Fruit fly (Drosophila melanogaster) whole organism, prepupa: Measurements from ENCODE around the gene CG13917.

Source experiments
- CG10631 ChIP-seq: fragments of 200-800 bp; sonication (Bioruptor generic); optimal IDR thresholded peaks from 2 replicates; lab custom pipeline; 2016; ENCODE audit warnings: missing biosample characterization, missing genetic modification characterization
- CG10669 ChIP-seq: fragments of 200-800 bp; sonication (Bioruptor generic); optimal IDR thresholded peaks from 3 replicates; lab custom pipeline; 2018; ENCODE audit warnings: missing biosample characterization, mild to moderate bottlenecking, missing genetic modification characterization, moderate library complexity
- CG32006 ChIP-seq: fragments of 200-800 bp; sonication (Bioruptor generic); optimal IDR thresholded peaks from 3 replicates; lab custom pipeline; 2017; ENCODE audit warnings: missing biosample characterization, mild to moderate bottlenecking, missing genetic modification characterization
- CG7368 ChIP-seq: fragments of 200-800 bp; sonication (Bioruptor generic); optimal IDR thresholded peaks from 3 replicates; lab custom pipeline; 2016; ENCODE audit warnings: missing biosample characterization, missing genetic modification characterization
- Hr4 ChIP-seq: fragments of 200-800 bp; sonication (Bioruptor generic); optimal IDR thresholded peaks from 3 replicates; lab custom pipeline; 2016; ENCODE audit warnings: missing biosample characterization, missing genetic modification characterization
- Sox102F ChIP-seq: fragments of 200-800 bp; sonication (Bioruptor generic); optimal IDR thresholded peaks from 2 replicates; lab custom pipeline; 2016; ENCODE audit warnings: missing biosample characterization, mild to moderate bottlenecking, missing genetic modification characterization
- Sox15 ChIP-seq: fragments of 200-800 bp; sonication (Bioruptor generic); optimal IDR thresholded peaks from 3 replicates; lab custom pipeline; 2016; ENCODE audit warnings: missing biosample characterization, missing genetic modification characterization
- achi ChIP-seq: fragments of 200-800 bp; sonication (Bioruptor generic); optimal IDR thresholded peaks from 3 replicates; lab custom pipeline; 2016; ENCODE audit warnings: missing biosample characterization, missing genetic modification characterization
- acj6 ChIP-seq: fragments of 200-800 bp; sonication (Bioruptor generic); optimal IDR thresholded peaks from 3 replicates; lab custom pipeline; 2016; ENCODE audit warnings: missing biosample characterization, missing genetic modification characterization
- fkh ChIP-seq: fragments of 200-800 bp; sonication (Bioruptor generic); optimal IDR thresholded peaks from 3 replicates; lab custom pipeline; 2017; ENCODE audit warnings: missing biosample characterization, mild to moderate bottlenecking, missing genetic modification characterization, moderate library complexity
- net ChIP-seq: fragments of 200-800 bp; sonication (Bioruptor generic); optimal IDR thresholded peaks from 3 replicates; lab custom pipeline; 2016; ENCODE audit warnings: missing biosample characterization, missing genetic modification characterization

DNA sequence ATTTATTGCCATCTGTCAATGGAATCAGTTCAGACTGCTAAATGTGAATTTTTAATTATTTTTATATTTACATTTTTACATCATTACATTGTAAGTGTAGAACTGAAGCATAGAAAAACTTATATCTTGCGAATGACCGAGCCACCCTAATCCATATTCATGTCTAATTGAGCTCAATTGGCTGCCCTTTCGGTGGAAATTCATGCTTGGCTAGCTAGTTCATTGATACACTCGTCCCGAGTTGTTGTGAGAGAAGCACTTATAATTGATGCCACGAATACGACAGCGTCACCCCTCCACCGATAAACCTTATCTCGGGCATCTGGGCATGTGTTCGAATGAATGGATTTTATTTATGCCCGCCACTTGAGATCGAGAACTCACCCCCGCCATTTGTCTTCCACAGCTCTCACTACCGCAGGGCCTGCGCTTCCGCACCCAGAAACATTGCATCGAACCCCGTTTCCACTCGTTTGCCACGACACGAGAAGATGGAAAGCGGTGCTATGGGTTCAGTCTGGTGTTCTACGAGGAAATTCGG, 38.1 kb upstream of the CG13917 start:
- TF ChIP-seq CG10669 (GFP tag; lab: Kevin White, UChicago) (no peak), fkh (no peak), Hr4 (GFP tag; lab: Kevin White, UChicago) (no peak), Sox15 (GFP tag; lab: Kevin White, UChicago) (no peak), acj6 (no peak), CG32006 (GFP tag; lab: Kevin White, UChicago) (no peak), CG10631 (GFP tag; lab: Kevin White, UChicago) (no peak), Sox102F (GFP tag; lab: Kevin White, UChicago) (no peak), net (no peak), achi (GFP tag; lab: Kevin White, UChicago) (no peak), CG7368 (no peak)
